Worm (Caenorhabditis elegans): ENCODE measurements around the gene fbxa-82.

DNA sequence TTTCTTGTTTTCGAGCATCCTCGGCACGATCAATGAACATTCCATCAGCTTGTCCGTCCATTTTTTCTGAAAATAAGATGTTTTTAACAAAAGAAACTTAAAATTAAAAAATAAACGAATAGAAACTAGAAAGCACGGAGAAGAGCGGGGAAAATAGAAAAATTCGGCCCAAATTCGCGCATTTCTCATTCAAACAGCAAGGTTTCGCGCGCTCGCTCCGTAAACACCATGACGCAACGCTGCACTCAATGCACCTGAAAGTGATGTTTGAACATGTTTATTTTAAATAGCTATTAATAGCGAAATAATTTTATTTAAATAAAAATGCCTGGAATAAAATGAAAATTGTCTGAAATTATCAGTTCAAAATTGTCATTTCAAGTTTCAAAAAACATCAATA is 7.2 kb upstream of the fbxa-82 start, which contains the start of the genes mcm-3 and C25D7.15:
- no peak for TF ChIP-seq tra-4 (tag; optimal IDR thresholded peaks at IDR 0.05)
- TF ChIP-seq ama-1 (optimal IDR thresholded peaks at IDR 0.05), result no peak
- no peak for TF ChIP-seq tbx-11 (GFP tag; IDR thresholded peaks at IDR 0.05)
- TF ChIP-seq ets-7 (tag; optimal IDR thresholded peaks at IDR 0.05), result no peak
- no peak for TF ChIP-seq B0310.2 (tag; optimal IDR thresholded peaks at IDR 0.05)
- TF ChIP-seq flt-1 (GFP tag; IDR thresholded peaks at IDR 0.05), result no peak

Data from whole organism, early embryonic.